Worm (Caenorhabditis elegans) whole organism, L4 larva: ENCODE results near the gene F07C6.2.

Experiments
- ama-1 ChIP-seq: fragments of 150-350 bp; optimal IDR thresholded peaks from 2 replicates; lab custom pipeline; 2014; ENCODE audit warnings: inconsistent platforms, mixed read lengths
- fkh-10 ChIP-seq: fragments of 150-350 bp; optimal IDR thresholded peaks from 2 replicates; lab custom pipeline; 2014; ENCODE audit warnings: missing biosample characterization, missing genetic modification reagents, missing genetic modification characterization
- fos-1 ChIP-seq: fragments of 150-350 bp; optimal IDR thresholded peaks from 2 replicates; lab custom pipeline; 2014; ENCODE audit warnings: missing biosample characterization, missing genetic modification characterization
- hlh-30 ChIP-seq: sonication (generic microtip); optimal IDR thresholded peaks from 2 replicates; lab custom pipeline; 2017; ENCODE audit warnings: antibody characterized with exemption, mild to moderate bottlenecking, missing genetic modification characterization, missing compliant biosample characterization; ENCODE audit not compliant: insufficient read depth
- lin-39 ChIP-seq: fragments of 150-350 bp; optimal IDR thresholded peaks from 2 replicates; lab custom pipeline; 2014; ENCODE audit warnings: missing biosample characterization, missing genetic modification reagents, missing genetic modification characterization
- lsy-2 ChIP-seq, 2 experiments: fragments of 150-350 bp in 1 of 2; sonication (generic microtip) in 1 of 2; optimal IDR thresholded peaks; 2 replicates each; lab custom pipeline; 2014 to 2017; ENCODE audit warnings: missing biosample characterization in 2 of 2, missing genetic modification characterization in 2 of 2
- nhr-11 ChIP-seq: fragments of 150-350 bp; optimal IDR thresholded peaks from 2 replicates; lab custom pipeline; 2014; ENCODE audit warnings: missing biosample characterization, missing genetic modification characterization
- nhr-25 ChIP-seq: sonication (generic microtip); optimal IDR thresholded peaks from 2 replicates; lab custom pipeline; 2017; ENCODE audit warnings: missing genetic modification characterization, mild to moderate bottlenecking, missing compliant biosample characterization, antibody characterized with exemption, moderate library complexity, borderline replicate concordance; ENCODE audit not compliant: insufficient read depth
- rbr-2 ChIP-seq: sonication (generic microtip); optimal IDR thresholded peaks from 2 replicates; lab custom pipeline; 2016; ENCODE audit warnings: missing genotype, missing genetic modification characterization, missing compliant biosample characterization
- unc-62 ChIP-seq, 3 experiments: fragments of 150-350 bp in 1 of 3; sonication (generic microtip); optimal IDR thresholded peaks in 2 of 3; peaks in 1 of 3; 1 replicate in 1 of 3; 2 replicates in 2 of 3; lab custom pipeline; 2014 to 2017; ENCODE audit warnings: missing biosample characterization in 3 of 3, missing genetic modification characterization in 3 of 3, missing genetic modification reagents in 3 of 3, missing genotype in 1 of 3
- zip-11 ChIP-seq: fragments of 200-800 bp; sonication (Bioruptor generic); IDR thresholded peaks from 2 replicates; pipeline ENCODE4 v1.3.6; 2022; ENCODE audit warnings: missing genetic modification characterization, missing compliant biosample characterization

DNA sequence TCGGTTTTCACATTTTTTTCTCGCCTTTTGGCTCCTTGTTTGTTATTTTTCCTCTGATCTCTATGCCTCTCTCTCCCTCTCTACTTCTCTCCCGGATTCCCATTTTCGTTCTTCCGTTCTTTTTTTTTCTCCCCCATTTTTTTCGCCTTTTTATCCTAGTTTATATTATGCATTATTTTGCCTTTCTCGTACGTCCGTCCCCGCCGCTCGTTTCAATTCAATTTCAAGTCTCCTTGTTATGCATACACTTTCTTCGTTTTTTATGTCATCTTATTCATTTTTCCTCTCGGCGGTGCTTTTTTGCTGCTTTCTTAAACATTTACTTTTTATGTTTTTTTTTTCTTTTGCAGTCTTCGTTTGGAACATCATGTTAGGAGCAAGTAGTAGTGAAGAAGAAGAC lies 17.5 kb upstream of the F07C6.2 start, which contains the start of gene unc-31:
- no peak for TF ChIP-seq rbr-2 (tag; lab: Kevin White, UChicago)
- no peak for TF ChIP-seq nhr-11 (tag; lab: Kevin White, UChicago)
- no peak for TF ChIP-seq zip-11 (GFP tag; lab: Robert Waterston, UW)
- TF ChIP-seq lin-39 (tag; lab: Kevin White, UChicago) = no peak
- TF ChIP-seq nhr-25 (tag; lab: Kevin White, UChicago) = no peak
- no peak for TF ChIP-seq unc-62 (GFP tag; optimal IDR thresholded peaks at IDR 0.05 in 1 of 2; lab: Kevin White, UChicago)
- no peak for TF ChIP-seq unc-62 (tag; optimal IDR thresholded peaks at IDR 0.05; lab: Kevin White, UChicago)
- peak; percentile 71 for TF ChIP-seq fkh-10 (GFP tag; lab: Kevin White, UChicago)
- TF ChIP-seq fos-1 = no peak
- TF ChIP-seq lsy-2 (tag; optimal IDR thresholded peaks at IDR 0.05; lab: Kevin White, UChicago) = no peak
- no peak for TF ChIP-seq ama-1 (lab: Kevin White, UChicago)
- TF ChIP-seq hlh-30 = no peak
